Worm (Caenorhabditis elegans) whole organism, dauer: ENCODE data around the gene unc-44.

ENCODE experiments used
- unc-62 ChIP-seq: sonication (generic microtip); optimal IDR thresholded peaks from 2 replicates; lab custom pipeline; 2017; ENCODE audit warnings: missing biosample characterization, missing genetic modification reagents, missing genetic modification characterization

unc-44 gene

DNA sequence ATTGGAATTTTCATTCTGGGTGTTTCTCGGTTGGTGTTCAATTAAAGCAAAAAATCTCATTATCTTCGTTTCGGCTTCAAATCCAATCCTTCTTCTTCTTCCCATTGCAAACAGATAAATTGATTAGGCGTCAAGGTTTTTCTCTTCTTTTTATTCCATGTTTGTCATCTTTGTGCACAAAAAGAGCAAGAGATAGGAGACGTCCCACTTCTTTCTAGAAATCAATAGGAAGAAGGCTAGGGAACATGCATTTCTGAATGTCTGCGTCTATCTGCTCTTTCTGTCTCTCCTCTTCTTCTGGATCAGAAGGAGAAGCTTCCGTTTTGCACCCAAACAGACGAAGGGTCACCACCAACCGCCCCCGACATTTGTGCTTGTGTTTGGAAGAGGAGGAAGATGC is 22.4 kb upstream of the unc-44 start:
- no peak for TF ChIP-seq unc-62 (GFP tag; lab: Kevin White, UChicago)

DNA sequence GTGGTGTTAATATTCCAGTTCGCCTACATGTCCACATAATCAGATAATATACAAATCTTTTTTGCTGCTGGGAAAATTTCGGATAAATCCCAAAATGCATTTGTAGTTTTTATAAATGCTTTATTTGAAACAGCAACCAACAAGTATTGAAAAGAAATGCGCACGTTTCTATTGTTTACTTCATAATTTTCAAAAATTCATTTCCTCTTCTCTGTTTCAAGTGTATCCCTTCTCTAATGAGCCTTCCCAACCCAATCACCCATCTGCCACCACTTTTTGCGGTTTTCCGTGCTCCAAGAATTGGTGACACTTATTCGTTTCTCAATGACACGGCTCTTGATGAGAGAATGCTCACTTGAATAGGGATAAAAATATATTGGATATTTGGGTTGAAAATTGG is 20.6 kb upstream of the unc-44 start:
- no peak for TF ChIP-seq unc-62 (GFP tag; lab: Kevin White, UChicago)

DNA sequence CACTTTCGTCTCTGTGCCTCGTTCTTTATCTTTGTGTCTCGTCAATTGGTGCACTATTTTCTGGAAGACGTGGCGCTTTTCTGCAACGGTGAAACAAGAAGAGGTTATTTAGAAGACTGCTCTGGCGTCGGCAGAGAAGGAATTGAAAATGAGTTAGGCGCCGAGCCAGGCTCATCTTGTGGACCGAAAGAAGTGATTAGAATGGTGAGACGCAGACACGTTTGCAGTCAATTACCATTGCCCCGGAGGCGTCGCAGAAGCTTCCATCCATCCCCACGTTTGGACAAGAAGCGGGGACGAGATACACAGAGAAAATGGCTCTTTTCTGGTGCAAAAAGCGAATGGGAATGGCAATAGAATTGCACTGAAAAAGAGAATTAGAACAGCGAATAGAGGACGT is 15.4 kb upstream of the unc-44 start:
- no peak for TF ChIP-seq unc-62 (GFP tag; lab: Kevin White, UChicago)

DNA sequence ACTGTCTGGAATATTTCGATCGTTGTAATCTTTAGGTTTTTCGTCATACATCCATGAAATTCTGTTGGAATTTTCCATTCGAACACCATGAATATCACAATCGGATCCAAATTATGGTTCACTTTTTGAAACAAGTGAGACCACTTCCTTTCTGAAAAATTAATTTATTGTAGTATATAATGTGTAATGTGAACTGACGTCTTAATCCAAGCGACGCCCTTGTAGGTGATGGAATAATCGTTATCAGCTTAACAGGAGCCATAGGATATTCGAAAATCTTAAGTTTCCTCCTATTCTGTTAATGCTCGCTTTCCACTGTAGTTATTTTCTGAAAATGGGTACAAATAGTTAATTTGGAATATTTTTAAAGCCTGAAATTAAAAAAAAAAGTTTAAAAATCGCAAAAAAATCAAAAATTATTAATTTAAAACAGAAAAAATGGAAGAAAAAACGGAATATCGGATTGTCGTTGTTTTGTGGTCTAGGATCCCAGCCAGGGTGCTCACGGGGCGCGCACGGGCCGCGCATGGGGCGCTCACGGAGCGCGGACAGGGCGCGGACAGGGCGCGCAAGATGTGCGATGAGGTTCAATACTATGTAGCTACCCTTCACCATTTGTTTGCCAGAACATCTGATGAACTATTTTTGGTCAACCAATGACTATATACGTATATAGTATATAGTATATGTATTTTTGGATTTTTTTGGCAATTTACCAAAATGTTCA is 13.0 kb upstream of the unc-44 start, which contains the start of gene K02B2.6:
TSS of gene K02B2.6 (minus strand) at position 51 of the 727 bp plus-strand sequence.
- TF ChIP-seq unc-62 (GFP tag; lab: Kevin White, UChicago), result no peak

DNA sequence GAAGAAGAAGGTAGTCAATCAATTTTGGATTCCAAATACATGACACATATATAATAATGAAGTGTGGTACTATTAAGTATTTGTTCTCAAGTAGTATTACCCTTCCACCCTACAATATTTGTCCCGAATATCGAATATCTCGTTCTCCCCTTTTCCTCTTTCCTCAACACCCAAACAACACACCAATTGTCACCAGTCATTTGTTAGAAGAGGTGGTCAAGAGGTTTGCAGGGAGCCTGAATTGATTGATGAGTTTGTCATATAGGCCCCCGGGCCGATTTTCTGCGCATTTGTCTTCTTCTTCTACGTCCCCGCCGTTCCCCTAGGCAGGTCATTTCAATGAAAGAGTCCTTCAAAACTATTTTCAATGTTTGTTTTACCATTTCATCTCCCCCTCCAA is 11.1 kb upstream of the unc-44 start:
- no peak for TF ChIP-seq unc-62 (GFP tag; lab: Kevin White, UChicago)

DNA sequence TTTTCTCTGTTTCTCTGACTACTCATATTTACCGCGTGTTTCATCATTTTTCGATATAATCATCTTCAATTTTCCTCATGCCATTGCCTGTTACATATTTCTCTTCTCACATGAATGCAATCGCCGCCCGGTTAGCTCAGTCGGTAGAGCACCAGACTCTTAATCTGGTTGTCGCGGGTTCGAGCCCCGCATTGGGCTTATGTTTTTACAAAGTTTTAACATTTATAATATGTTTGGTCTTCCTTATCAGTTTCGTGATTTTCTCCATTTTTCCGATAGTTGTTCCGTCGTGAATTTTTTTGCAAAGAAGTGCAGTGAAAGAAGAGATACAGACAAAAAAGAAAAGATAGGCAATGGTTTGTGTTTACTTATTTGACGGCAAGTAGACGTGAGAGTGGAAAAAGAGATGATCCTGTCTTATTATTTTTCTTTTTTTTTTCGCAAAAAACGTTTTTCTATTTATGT is 8.3 kb upstream of the unc-44 start:
- no peak for TF ChIP-seq unc-62 (GFP tag; lab: Kevin White, UChicago)

DNA sequence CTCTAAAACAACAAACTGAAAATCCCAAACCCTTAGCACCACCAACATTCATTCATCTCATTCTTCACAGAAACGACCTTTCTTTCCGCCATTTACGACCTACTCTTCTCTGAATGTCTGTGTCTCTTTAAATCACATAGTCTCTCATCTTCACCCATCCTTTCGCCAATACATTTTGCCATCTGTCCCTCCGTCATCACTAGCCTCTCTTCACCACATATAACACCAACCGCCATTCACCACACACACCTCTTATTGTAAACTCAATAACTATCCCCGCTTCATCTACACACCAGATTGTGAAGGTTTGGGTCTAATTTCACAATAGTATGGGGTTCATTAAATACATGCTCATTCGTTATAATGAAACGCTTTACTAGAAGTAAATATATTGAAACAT is 4.8 kb upstream of the unc-44 start:
- TF ChIP-seq unc-62 (GFP tag; lab: Kevin White, UChicago), result no peak

DNA sequence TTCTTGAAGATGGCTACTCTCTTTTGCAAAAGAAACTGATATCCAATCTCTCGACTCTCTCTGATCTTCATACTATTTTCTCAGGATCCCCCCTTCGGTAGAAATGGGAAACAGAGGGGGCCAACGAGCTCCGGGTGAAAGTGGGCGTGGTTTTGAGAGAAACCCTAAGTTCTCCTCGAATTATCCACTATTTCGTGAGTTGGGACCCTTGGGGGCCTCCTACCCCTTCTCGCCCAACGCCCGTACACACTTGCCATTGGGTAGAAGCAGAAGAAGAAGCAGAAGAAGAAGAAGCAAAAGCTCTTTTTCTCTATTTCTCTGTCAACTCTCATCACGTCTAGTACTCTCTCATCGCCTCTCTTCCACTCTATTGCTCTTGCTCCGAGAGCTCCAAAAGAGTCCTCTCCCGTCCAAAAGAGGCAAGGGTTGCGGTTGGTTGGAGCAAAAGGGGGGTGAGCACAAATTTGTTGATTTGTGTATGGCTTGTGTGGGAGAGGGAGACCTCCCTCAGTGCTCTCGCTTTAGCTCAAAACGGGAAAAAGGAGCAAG is 1.3 kb upstream of the unc-44 start:
- TF ChIP-seq unc-62 (GFP tag; lab: Kevin White, UChicago), result no peak

DNA sequence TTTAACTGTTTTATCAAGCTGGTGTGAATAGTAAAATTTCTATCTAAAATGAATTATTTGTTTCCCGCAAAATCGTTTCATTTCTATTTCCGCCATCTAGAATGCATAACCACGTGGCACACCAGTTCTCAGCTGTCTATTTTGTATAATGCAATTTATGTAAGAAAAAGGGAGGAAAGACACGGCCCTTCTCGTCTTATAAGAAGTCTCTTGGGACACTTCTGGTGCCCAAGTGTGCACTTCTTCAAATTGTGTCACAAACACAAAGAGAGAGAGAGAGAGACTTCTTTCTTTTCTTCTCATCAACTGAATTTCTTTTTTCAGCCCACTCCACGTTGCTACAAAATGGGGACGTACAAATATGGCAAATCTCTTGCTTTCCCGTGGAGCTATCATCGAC is 1.9 kb downstream of the unc-44 start:
- no peak for TF ChIP-seq unc-62 (GFP tag; lab: Kevin White, UChicago)

DNA sequence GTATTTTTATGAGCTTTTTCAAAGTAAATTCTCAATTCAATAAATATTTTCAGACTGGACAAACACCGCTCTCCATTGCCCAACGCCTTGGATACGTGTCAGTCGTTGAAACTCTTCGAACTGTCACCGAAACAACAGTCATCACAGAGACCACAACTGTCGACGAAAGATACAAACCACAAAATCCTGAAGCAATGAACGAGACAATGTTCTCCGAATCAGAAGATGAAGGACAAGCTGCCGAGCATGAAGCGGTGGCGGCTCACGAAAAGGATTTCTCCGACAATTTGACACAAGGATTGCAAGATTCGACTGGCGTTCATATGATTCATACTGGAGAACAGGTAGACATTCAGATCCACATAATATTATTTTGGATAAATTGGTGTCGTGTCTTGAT is 4.5 kb downstream of the unc-44 start:
- TF ChIP-seq unc-62 (GFP tag; lab: Kevin White, UChicago), result no peak

DNA sequence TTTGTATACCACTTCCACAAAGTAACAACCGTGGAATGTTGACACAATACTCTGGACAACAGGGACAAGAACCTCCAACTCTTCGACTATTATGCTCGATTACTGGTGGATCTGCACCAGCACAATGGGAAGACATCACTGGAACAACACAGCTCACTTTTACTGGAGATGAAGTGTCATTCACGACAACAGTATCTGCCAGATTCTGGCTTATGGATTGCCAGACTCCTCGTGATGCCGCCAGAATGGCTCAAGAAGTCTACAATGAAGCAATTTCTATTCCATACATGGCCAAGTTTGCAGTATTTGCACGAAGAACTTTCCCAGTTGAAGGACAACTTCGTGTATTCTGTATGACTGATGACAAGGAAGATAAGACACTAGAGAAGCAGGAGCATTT is 7.8 kb downstream of the unc-44 start:
- no peak for TF ChIP-seq unc-62 (GFP tag; lab: Kevin White, UChicago)

DNA sequence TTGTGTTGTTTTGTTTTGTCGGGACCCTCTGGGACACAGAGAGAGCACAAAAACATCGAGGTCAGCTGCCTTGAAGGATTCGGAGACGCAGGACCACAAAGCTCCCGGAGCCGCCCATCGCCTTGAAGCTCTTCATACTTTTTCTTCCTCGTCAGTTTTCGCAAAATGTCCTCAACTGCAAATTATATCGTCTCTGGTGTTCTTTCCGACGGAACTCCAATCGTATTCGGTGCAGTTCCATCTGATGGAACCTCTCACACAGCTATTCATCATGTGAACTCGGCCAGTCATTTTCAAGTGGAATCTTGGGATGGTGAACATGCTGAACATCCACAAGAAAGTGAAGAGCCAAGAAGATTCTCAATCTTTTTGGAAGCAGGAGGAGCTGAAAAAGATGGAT is 10.1 kb downstream of the unc-44 start:
- TF ChIP-seq unc-62 (GFP tag; lab: Kevin White, UChicago), result no peak

DNA sequence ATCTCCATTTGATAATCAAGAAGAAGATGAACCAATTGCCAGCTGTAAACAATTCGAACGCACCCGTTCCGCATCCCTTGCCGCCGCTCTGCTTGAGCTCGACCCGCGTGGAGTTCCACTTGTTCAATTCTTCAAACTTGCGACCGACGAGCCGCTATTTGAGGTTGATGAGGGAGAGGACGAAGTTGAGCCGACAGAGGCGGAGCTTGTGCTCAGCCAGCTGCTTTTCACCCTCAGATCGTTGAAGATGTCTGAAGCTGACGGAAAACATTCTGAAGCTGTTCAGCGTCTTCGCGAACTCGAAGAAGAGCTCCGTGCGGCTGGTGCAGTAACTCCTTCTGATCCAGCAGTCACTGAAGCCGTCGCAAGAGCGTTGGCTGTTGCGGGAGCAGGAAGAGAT is 10.5 kb downstream of the unc-44 start:
- TF ChIP-seq unc-62 (GFP tag; lab: Kevin White, UChicago), result no peak

DNA sequence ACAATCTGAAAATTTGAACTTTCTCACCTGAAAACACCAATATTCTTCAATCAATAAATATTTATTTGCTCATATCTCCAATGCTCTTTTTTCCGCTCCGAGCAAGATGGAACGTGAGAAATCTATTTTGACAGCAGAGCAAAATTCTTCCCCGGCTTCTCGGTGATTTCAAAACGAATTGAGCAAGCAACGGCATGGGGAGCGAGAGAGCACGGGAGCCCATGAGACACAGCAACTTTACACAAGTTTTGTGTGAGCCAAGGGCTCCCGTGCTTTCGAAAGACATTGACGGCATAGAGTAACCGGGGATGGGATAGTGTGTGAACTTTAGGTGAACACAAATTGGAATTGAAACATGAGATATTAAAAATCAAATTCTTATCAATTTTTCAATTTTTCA is 11.5 kb downstream of the unc-44 start:
- no peak for TF ChIP-seq unc-62 (GFP tag; lab: Kevin White, UChicago)

DNA sequence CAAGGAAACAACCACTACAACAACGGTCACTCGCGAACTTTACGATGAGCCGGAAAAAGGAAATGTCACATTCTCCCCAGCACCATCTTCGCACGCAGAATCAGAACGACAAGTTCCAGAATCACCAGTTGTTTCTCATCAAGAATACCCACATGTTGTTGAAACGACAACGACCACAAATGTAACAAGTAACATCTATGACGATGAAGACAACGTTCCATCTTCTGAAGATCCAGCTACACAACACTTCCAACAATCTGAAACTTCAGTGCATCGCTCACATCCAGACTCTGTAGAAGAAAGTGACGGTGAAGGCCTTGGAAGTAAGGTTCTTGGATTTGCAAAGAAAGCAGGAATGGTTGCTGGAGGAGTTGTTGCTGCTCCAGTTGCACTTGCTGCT is 15.1 kb downstream of the unc-44 start:
- no peak for TF ChIP-seq unc-62 (GFP tag; lab: Kevin White, UChicago)

DNA sequence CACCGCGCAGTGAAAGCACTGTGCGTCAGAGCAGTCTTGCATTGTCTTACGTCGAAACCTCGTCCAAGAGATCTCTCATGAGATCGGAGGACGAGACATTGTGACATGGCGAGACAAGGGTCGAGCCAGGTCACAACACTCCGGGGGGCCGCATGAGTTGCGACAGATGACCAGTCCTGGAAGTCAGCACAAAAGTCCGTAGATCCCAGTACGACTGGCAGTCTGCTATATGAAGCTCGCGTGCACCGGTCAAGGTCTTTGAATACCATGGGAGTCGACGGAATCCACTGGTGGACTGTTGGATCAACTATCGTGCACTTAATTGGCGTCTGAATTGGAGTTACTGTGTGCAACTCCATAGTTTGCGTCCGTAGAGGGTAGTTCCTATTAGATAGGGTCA is 30.3 kb downstream of the unc-44 start:
- no peak for TF ChIP-seq unc-62 (GFP tag; lab: Kevin White, UChicago)

DNA sequence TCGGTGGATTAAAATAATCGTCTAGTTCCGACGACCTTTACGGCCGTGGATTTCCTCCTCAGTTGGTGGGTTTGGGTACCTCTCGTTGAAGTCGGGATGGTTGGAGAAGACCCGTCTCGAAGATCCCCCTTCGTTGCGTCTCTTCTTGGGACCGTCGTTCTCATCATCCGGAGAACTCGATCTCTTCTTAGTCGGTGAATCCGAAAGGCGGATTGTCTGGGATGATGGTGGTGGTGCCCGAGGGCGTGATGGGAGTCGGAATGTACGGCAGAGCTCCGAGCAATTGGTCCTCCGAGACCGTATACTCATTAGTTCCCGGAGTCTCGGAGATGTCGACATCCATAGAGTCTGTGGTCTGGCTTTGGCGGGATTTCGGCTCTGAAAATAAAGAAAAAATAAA is 34.9 kb downstream of the unc-44 start:
- no peak for TF ChIP-seq unc-62 (GFP tag; lab: Kevin White, UChicago)
